Worm (Caenorhabditis elegans) whole organism, mixed stage, embryonic: ENCODE data around the gene C18H2.5.

Experiments used
- bed-3 ChIP-seq: fragments of 200-800 bp; sonication (Bioruptor generic); optimal IDR thresholded peaks from 3 replicates; lab custom pipeline; 2018; ENCODE audit warnings: mild to moderate bottlenecking, missing genetic modification characterization, moderate library complexity, missing compliant biosample characterization
- blmp-1 ChIP-seq: fragments of 150-350 bp; optimal IDR thresholded peaks from 2 replicates; lab custom pipeline; 2014; ENCODE audit warnings: missing biosample characterization, missing genetic modification characterization
- drap-1 ChIP-seq: fragments of 200-800 bp; sonication (Bioruptor generic); optimal IDR thresholded peaks from 3 replicates; lab custom pipeline; 2018; ENCODE audit warnings: mild to moderate bottlenecking, missing genetic modification characterization, missing compliant biosample characterization
- elt-1 ChIP-seq: sonication (generic microtip); optimal IDR thresholded peaks from 2 replicates; lab custom pipeline; 2017; ENCODE audit warnings: missing genetic modification characterization, mild to moderate bottlenecking, missing compliant biosample characterization, antibody characterized with exemption, moderate library complexity, borderline replicate concordance; ENCODE audit not compliant: insufficient read depth
- hlh-1 ChIP-seq: fragments of 150-350 bp; optimal IDR thresholded peaks from 2 replicates; lab custom pipeline; 2014; ENCODE audit warnings: missing biosample characterization, missing genetic modification reagents, missing genetic modification characterization
- lsy-2 ChIP-seq: fragments of 150-350 bp; optimal IDR thresholded peaks from 2 replicates; lab custom pipeline; 2014; ENCODE audit warnings: missing biosample characterization, missing genetic modification characterization
- mab-5 ChIP-seq: fragments of 150-350 bp; optimal IDR thresholded peaks from 2 replicates; lab custom pipeline; 2014; ENCODE audit warnings: missing biosample characterization, missing genetic modification characterization
- nhr-12 ChIP-seq: fragments of 150-350 bp; optimal IDR thresholded peaks from 2 replicates; lab custom pipeline; 2014; ENCODE audit warnings: missing biosample characterization, missing genetic modification characterization
- nhr-76 ChIP-seq: sonication (generic microtip); optimal IDR thresholded peaks from 2 replicates; lab custom pipeline; 2017; ENCODE audit warnings: missing biosample characterization, missing genetic modification characterization
- snpc-4 ChIP-seq: fragments of 150-350 bp; optimal IDR thresholded peaks from 2 replicates; lab custom pipeline; 2014; ENCODE audit warnings: missing biosample characterization, missing genetic modification characterization
- sptf-1 ChIP-seq: sonication (generic microtip); optimal IDR thresholded peaks from 2 replicates; lab custom pipeline; 2017; ENCODE audit warnings: mild to moderate bottlenecking, missing genetic modification characterization, moderate library complexity, missing compliant biosample characterization
- unc-39 ChIP-seq: fragments of 150-350 bp; optimal IDR thresholded peaks from 2 replicates; lab custom pipeline; 2014; ENCODE audit warnings: missing biosample characterization, missing genetic modification characterization
- unc-62 ChIP-seq: fragments of 150-350 bp; optimal IDR thresholded peaks from 2 replicates; lab custom pipeline; 2014; ENCODE audit warnings: missing biosample characterization, missing genetic modification reagents, missing genetic modification characterization

ce11 chrIII:7728494-7728893, 34.3 kb upstream of the C18H2.5 start:
- TF ChIP-seq bed-3 (GFP tag; lab: Kevin White, UChicago) (no peak), drap-1 (no peak), unc-62 (GFP tag; lab: Kevin White, UChicago) (peak; percentile 47), unc-39 (tag; lab: Kevin White, UChicago) (no peak), sptf-1 (tag; lab: Kevin White, UChicago) (no peak), hlh-1 (peak; percentile 67), elt-1 (no peak), snpc-4 (no peak), nhr-76 (no peak), blmp-1 (tag; lab: Kevin White, UChicago) (peak; percentile 38), lsy-2 (tag; lab: Kevin White, UChicago) (no peak), nhr-12 (tag; lab: Kevin White, UChicago) (no peak), mab-5 (tag; lab: Kevin White, UChicago) (no peak)
